Worm (Caenorhabditis elegans) whole organism, young adult: ENCODE data around the gene D2024.1.

Experiments
- B0261.1 ChIP-seq: sonication (generic microtip); optimal IDR thresholded peaks from 2 replicates; lab custom pipeline; 2016; ENCODE audit warnings: mild to moderate bottlenecking, missing genetic modification characterization, moderate library complexity, missing compliant biosample characterization
- D2030.7 ChIP-seq: fragments of 200-800 bp; sonication (Bioruptor generic); IDR thresholded peaks from 2 replicates; pipeline ENCODE4 v1.3.6; 2022; ENCODE audit warnings: missing genetic modification reagents, missing genetic modification characterization, missing compliant biosample characterization
- F22D6.2 ChIP-seq: sonication (generic microtip); optimal IDR thresholded peaks from 2 replicates; lab custom pipeline; 2016; ENCODE audit warnings: mild to moderate bottlenecking, missing genetic modification characterization, missing compliant biosample characterization
- F39B2.1 ChIP-seq: fragments of 200-800 bp; sonication (Bioruptor generic); IDR thresholded peaks from 2 replicates; pipeline ENCODE4 v1.3.6; 2022; ENCODE audit warnings: missing genetic modification reagents, missing genetic modification characterization, missing compliant biosample characterization
- F52B5.7 ChIP-seq: sonication (generic microtip); optimal IDR thresholded peaks from 2 replicates; lab custom pipeline; 2016; ENCODE audit warnings: mild to moderate bottlenecking, missing genetic modification characterization, missing compliant biosample characterization
- F57A8.1 ChIP-seq: fragments of 200-800 bp; sonication (Bioruptor generic); optimal IDR thresholded peaks from 2 replicates; lab custom pipeline; 2018; ENCODE audit warnings: mild to moderate bottlenecking, missing genetic modification characterization, moderate library complexity, missing compliant biosample characterization
- F57C9.4 ChIP-seq: sonication (generic microtip); optimal IDR thresholded peaks from 2 replicates; lab custom pipeline; 2017; ENCODE audit warnings: mild to moderate bottlenecking, missing genetic modification characterization, missing compliant biosample characterization
- T26A5.8 ChIP-seq: sonication (generic microtip); optimal IDR thresholded peaks from 2 replicates; lab custom pipeline; 2016; ENCODE audit warnings: missing genetic modification characterization, missing compliant biosample characterization
- Y67H2A.10 ChIP-seq: fragments of 200-800 bp; sonication (Bioruptor generic); conservative IDR thresholded peaks from 2 replicates; pipeline ENCODE4 v1.3.6; 2022; ENCODE audit warnings: missing genetic modification reagents, missing genetic modification characterization, missing compliant biosample characterization
- akir-1 ChIP-seq: fragments of 200-800 bp; sonication (Bioruptor generic); optimal IDR thresholded peaks from 2 replicates; lab custom pipeline; 2018; ENCODE audit warnings: mild to moderate bottlenecking, missing genetic modification characterization, moderate library complexity, missing compliant biosample characterization
- aptf-2 ChIP-seq: fragments of 200-800 bp; sonication (Bioruptor generic); conservative IDR thresholded peaks from 2 replicates; pipeline ENCODE4 v1.3.6; 2022; ENCODE audit warnings: missing genetic modification reagents, missing genetic modification characterization, missing compliant biosample characterization
- attf-3 ChIP-seq: fragments of 200-800 bp; sonication (Bioruptor generic); conservative IDR thresholded peaks from 2 replicates; pipeline ENCODE4 v1.3.6; 2022; ENCODE audit warnings: missing genetic modification reagents, missing genetic modification characterization, missing compliant biosample characterization
- ccch-3 ChIP-seq: fragments of 200-800 bp; sonication (Bioruptor generic); optimal IDR thresholded peaks from 2 replicates; lab custom pipeline; 2018; ENCODE audit warnings: mild to moderate bottlenecking, missing genetic modification characterization, missing compliant biosample characterization
- ceh-100 ChIP-seq: fragments of 200-800 bp; sonication (Bioruptor generic); IDR thresholded peaks from 2 replicates; pipeline ENCODE4 v1.3.6; 2022; ENCODE audit warnings: missing genetic modification reagents, missing genetic modification characterization, missing compliant biosample characterization
- ceh-27 ChIP-seq: fragments of 200-800 bp; sonication (Bioruptor generic); optimal IDR thresholded peaks from 2 replicates; lab custom pipeline; 2018; ENCODE audit warnings: mild to moderate bottlenecking, missing genetic modification characterization, moderate library complexity, missing compliant biosample characterization
- efl-1 ChIP-seq: fragments of 150-350 bp; optimal IDR thresholded peaks from 2 replicates; lab custom pipeline; 2014; ENCODE audit warnings: missing biosample characterization, missing genetic modification reagents, missing genetic modification characterization
- egl-44 ChIP-seq: fragments of 200-800 bp; sonication (Bioruptor generic); IDR thresholded peaks from 2 replicates; pipeline ENCODE4 v1.3.6; 2022; ENCODE audit warnings: missing genetic modification reagents, missing genetic modification characterization, missing compliant biosample characterization
- ets-4 ChIP-seq: fragments of 200-800 bp; sonication (Bioruptor generic); optimal IDR thresholded peaks from 2 replicates; lab custom pipeline; 2018; ENCODE audit warnings: mild to moderate bottlenecking, missing genetic modification characterization, missing compliant biosample characterization
- fkh-3 ChIP-seq: sonication (generic microtip); optimal IDR thresholded peaks from 2 replicates; lab custom pipeline; 2016; ENCODE audit warnings: mild to moderate bottlenecking, missing genetic modification characterization, missing compliant biosample characterization
- hlh-12 ChIP-seq: sonication (generic microtip); optimal IDR thresholded peaks from 2 replicates; lab custom pipeline; 2016; ENCODE audit warnings: missing genetic modification characterization, missing compliant biosample characterization
- hmg-20 ChIP-seq: fragments of 200-800 bp; sonication (Bioruptor generic); IDR thresholded peaks from 2 replicates; pipeline ENCODE4 v1.3.6; 2022; ENCODE audit warnings: missing genetic modification reagents, missing genetic modification characterization, missing compliant biosample characterization
- hrde-1 ChIP-seq: sonication (generic microtip); optimal IDR thresholded peaks from 2 replicates; lab custom pipeline; 2016; ENCODE audit warnings: missing genetic modification characterization, mild to moderate bottlenecking, missing compliant biosample characterization, moderate library complexity, missing genotype, missing genetic modification reagents, borderline replicate concordance
- hsf-1 ChIP-seq: fragments of 200-800 bp; sonication (Bioruptor generic); IDR thresholded peaks from 2 replicates; pipeline ENCODE4 v1.3.6; 2022; ENCODE audit warnings: missing genetic modification reagents, missing genetic modification characterization, missing compliant biosample characterization
- lag-1 ChIP-seq: fragments of 200-800 bp; sonication (Bioruptor generic); IDR thresholded peaks from 2 replicates; pipeline ENCODE4 v1.3.6; 2022; ENCODE audit warnings: missing genetic modification reagents, missing genetic modification characterization, missing compliant biosample characterization
- let-526 ChIP-seq: fragments of 200-800 bp; sonication (Bioruptor generic); IDR thresholded peaks from 2 replicates; pipeline ENCODE4 v1.3.6; 2022; ENCODE audit warnings: missing genetic modification reagents, missing genetic modification characterization, missing compliant biosample characterization
- lin-26 ChIP-seq: fragments of 200-800 bp; sonication (Bioruptor generic); IDR thresholded peaks from 2 replicates; pipeline ENCODE4 v1.3.6; 2022; ENCODE audit warnings: missing genetic modification reagents, missing genetic modification characterization, missing compliant biosample characterization
- madf-8 ChIP-seq: fragments of 200-800 bp; sonication (Bioruptor generic); conservative IDR thresholded peaks from 2 replicates; pipeline ENCODE4 v1.3.6; 2022; ENCODE audit warnings: missing genetic modification reagents, missing genetic modification characterization, missing compliant biosample characterization
- mel-28 ChIP-seq: sonication (generic microtip); optimal IDR thresholded peaks from 2 replicates; lab custom pipeline; 2016; ENCODE audit warnings: borderline replicate concordance, mild to moderate bottlenecking, missing genetic modification characterization, missing compliant biosample characterization
- mes-4 ChIP-seq: sonication (generic microtip); optimal IDR thresholded peaks from 2 replicates; lab custom pipeline; 2016; ENCODE audit warnings: missing genotype, missing genetic modification characterization, missing compliant biosample characterization
- mxl-1 ChIP-seq: sonication (generic microtip); optimal IDR thresholded peaks from 2 replicates; lab custom pipeline; 2016; ENCODE audit warnings: missing genetic modification characterization, missing compliant biosample characterization
- nfya-1 ChIP-seq: sonication (generic microtip); optimal IDR thresholded peaks from 2 replicates; lab custom pipeline; 2017; ENCODE audit warnings: antibody characterized with exemption, missing compliant biosample characterization, missing genetic modification characterization, borderline replicate concordance; ENCODE audit not compliant: insufficient read depth
- nhr-179 ChIP-seq: sonication (generic microtip); optimal IDR thresholded peaks from 2 replicates; lab custom pipeline; 2016; ENCODE audit warnings: mild to moderate bottlenecking, missing genetic modification characterization, missing compliant biosample characterization
- nhr-27 ChIP-seq: fragments of 200-800 bp; sonication (Bioruptor generic); optimal IDR thresholded peaks from 2 replicates; lab custom pipeline; 2018; ENCODE audit warnings: mild to moderate bottlenecking, missing genetic modification characterization, moderate library complexity, missing compliant biosample characterization
- pha-4 ChIP-seq: fragments of 150-350 bp; sonication (generic microtip); optimal IDR thresholded peaks from 2 replicates; lab custom pipeline; 2014; ENCODE audit warnings: missing biosample characterization, missing genetic modification reagents, missing genetic modification characterization
- rpc-1 ChIP-seq, 2 experiments: fragments of 150-350 bp in 1 of 2; sonication (generic microtip) in 1 of 2; optimal IDR thresholded peaks; 2 replicates each; lab custom pipeline; 2014 to 2018; ENCODE audit warnings: missing biosample characterization in 1 of 2, missing genetic modification characterization in 1 of 2, missing genetic modification reagents in 1 of 2, missing genotype in 1 of 2
- snpc-1.3 ChIP-seq: sonication (generic microtip); optimal IDR thresholded peaks from 2 replicates; lab custom pipeline; 2017; ENCODE audit warnings: missing genetic modification characterization, mild to moderate bottlenecking, missing compliant biosample characterization, antibody characterized with exemption, moderate library complexity, missing genotype, missing genetic modification reagents; ENCODE audit not compliant: insufficient read depth
- sptf-2 ChIP-seq: fragments of 200-800 bp; sonication (Bioruptor generic); optimal IDR thresholded peaks from 2 replicates; lab custom pipeline; 2018; ENCODE audit warnings: mild to moderate bottlenecking, missing genetic modification characterization, missing compliant biosample characterization
- tbx-9 ChIP-seq: sonication (generic microtip); optimal IDR thresholded peaks from 2 replicates; lab custom pipeline; 2016; ENCODE audit warnings: borderline replicate concordance, missing genetic modification characterization, inconsistent platforms, missing compliant biosample characterization
- tlf-1 ChIP-seq: fragments of 200-800 bp; sonication (Bioruptor generic); optimal IDR thresholded peaks from 2 replicates; lab custom pipeline; 2018; ENCODE audit warnings: mild to moderate bottlenecking, missing genetic modification characterization, missing compliant biosample characterization
- xnd-1 ChIP-seq: sonication (generic microtip); optimal IDR thresholded peaks from 2 replicates; lab custom pipeline; 2016; ENCODE audit warnings: missing genotype, missing genetic modification reagents, missing genetic modification characterization, missing compliant biosample characterization
- zfh-2 ChIP-seq: fragments of 200-800 bp; sonication (Bioruptor generic); conservative IDR thresholded peaks from 2 replicates; pipeline ENCODE4 v1.3.6; 2022; ENCODE audit warnings: missing genetic modification reagents, missing genetic modification characterization, missing compliant biosample characterization
- ztf-25 ChIP-seq: fragments of 200-800 bp; sonication (Bioruptor generic); IDR thresholded peaks from 2 replicates; pipeline ENCODE4 v1.3.6; 2022; ENCODE audit warnings: missing genetic modification reagents, missing genetic modification characterization, missing compliant biosample characterization
- ztf-26 ChIP-seq: sonication (generic microtip); optimal IDR thresholded peaks from 2 replicates; lab custom pipeline; 2017; ENCODE audit warnings: missing genetic modification characterization, missing compliant biosample characterization
- ztf-28 ChIP-seq: fragments of 200-800 bp; sonication (Bioruptor generic); IDR thresholded peaks from 2 replicates; pipeline ENCODE4 v1.3.6; 2022; ENCODE audit warnings: missing genetic modification reagents, missing genetic modification characterization, missing compliant biosample characterization
- ztf-3 ChIP-seq: fragments of 200-800 bp; sonication (Bioruptor generic); optimal IDR thresholded peaks from 2 replicates; lab custom pipeline; 2018; ENCODE audit warnings: mild to moderate bottlenecking, missing genetic modification characterization, missing compliant biosample characterization

The D2024.1 gene

ce11 chrIV:7276661-7277060 lies 29.3 kb downstream of the D2024.1 start, which contains the start of gene C06E4.2:
C06E4.2 (plus strand) TSS chrIV:7276961.
- TF ChIP-seq fkh-3 = no peak
- no peak for TF ChIP-seq mel-28 (tag; lab: Kevin White, UChicago)
- TF ChIP-seq ztf-28 (GFP tag; lab: Robert Waterston, UW) = no peak
- no peak for TF ChIP-seq sptf-2 (GFP tag; lab: Kevin White, UChicago)
- TF ChIP-seq zfh-2 (GFP tag; lab: Robert Waterston, UW) = no peak

- TF ChIP-seq hlh-12 (tag; lab: Kevin White, UChicago) = no peak
- TF ChIP-seq ztf-28 (GFP tag; lab: Robert Waterston, UW) = no peak
- TF ChIP-seq F57C9.4 (tag; lab: Kevin White, UChicago) = no peak
- TF ChIP-seq Y67H2A.10 (GFP tag; lab: Robert Waterston, UW) = no peak
- TF ChIP-seq mes-4 = no peak
- TF ChIP-seq sptf-2 (GFP tag; lab: Kevin White, UChicago) = no peak
- TF ChIP-seq ceh-100 (GFP tag; lab: Robert Waterston, UW) = no peak
- no peak for TF ChIP-seq hmg-20 (GFP tag; lab: Robert Waterston, UW)
- no peak for TF ChIP-seq xnd-1 (tag; lab: Kevin White, UChicago)
- TF ChIP-seq B0261.1 = no peak
- no peak for TF ChIP-seq akir-1 (GFP tag; lab: Kevin White, UChicago)
- no peak for TF ChIP-seq nhr-179 (tag; lab: Kevin White, UChicago)
- no peak for TF ChIP-seq aptf-2 (GFP tag; lab: Robert Waterston, UW)
- no peak for TF ChIP-seq ets-4 (GFP tag; lab: Kevin White, UChicago)
- TF ChIP-seq D2030.7 = no peak
- TF ChIP-seq ztf-26 (tag; lab: Kevin White, UChicago) = no peak
- TF ChIP-seq F57A8.1 = no peak
- TF ChIP-seq madf-8 = no peak
Measured at ce11 chrIV:7282957-7283356, 35.6 kb downstream of the D2024.1 start, which contains the start of gene C06E4.1. C06E4.1 (plus strand) TSS chrIV:7283257.

ce11 chrIV:7285839-7286238 lies 38.5 kb downstream of the D2024.1 start, which contains the start of gene C06E4.8:
C06E4.8 (minus strand) TSS chrIV:7285875.
- no peak for TF ChIP-seq ccch-3
- no peak for TF ChIP-seq hsf-1 (GFP tag; lab: Robert Waterston, UW)
- no peak for TF ChIP-seq ztf-3 (GFP tag; lab: Kevin White, UChicago)
- no peak for TF ChIP-seq F22D6.2
- TF ChIP-seq T26A5.8 (tag; lab: Kevin White, UChicago) = no peak
- no peak for TF ChIP-seq attf-3
- TF ChIP-seq tbx-9 = no peak
- TF ChIP-seq tlf-1 (GFP tag; lab: Kevin White, UChicago) = no peak
- TF ChIP-seq nfya-1 (tag; lab: Kevin White, UChicago) = no peak
- no peak for TF ChIP-seq lag-1 (GFP tag; lab: Robert Waterston, UW)
- TF ChIP-seq nhr-27 = no peak
- TF ChIP-seq let-526 (GFP tag; lab: Robert Waterston, UW) = no peak
- no peak for TF ChIP-seq mxl-1 (tag; lab: Kevin White, UChicago)
- TF ChIP-seq, all 124 proteins: peak for 0

- TF ChIP-seq ceh-27 (GFP tag; lab: Kevin White, UChicago) (no peak), ztf-25 (GFP tag; lab: Robert Waterston, UW) (no peak), D2030.7 (no peak), efl-1 (no peak), F39B2.1 (GFP tag; lab: Robert Waterston, UW) (no peak), snpc-1.3 (tag; lab: Kevin White, UChicago) (no peak), nhr-27 (no peak), rpc-1 (optimal IDR thresholded peaks at IDR 0.05; lab: Kevin White, UChicago) (no peak), rpc-1 (tag; optimal IDR thresholded peaks at IDR 0.05; lab: Kevin White, UChicago) (no peak), lin-26 (GFP tag; lab: Robert Waterston, UW) (no peak), lag-1 (GFP tag; lab: Robert Waterston, UW) (no peak), pha-4 (tag; lab: Kevin White, UChicago) (no peak), ccch-3 (no peak), T26A5.8 (tag; lab: Kevin White, UChicago) (no peak), egl-44 (GFP tag; lab: Robert Waterston, UW) (no peak), F52B5.7 (tag; lab: Kevin White, UChicago) (no peak), F57A8.1 (no peak), hrde-1 (no peak)
Measured at ce11 chrIV:7287474-7287873, 40.1 kb downstream of the D2024.1 start, which contains the start of gene F42C5.3. F42C5.3 (minus strand) TSS chrIV:7287574.
